Worm (Caenorhabditis elegans) whole organism, midembryonic: ENCODE measurements around the gene C25H3.10.

Experiments used
- flt-1 ChIP-seq: fragments of 200-800 bp; sonication (Bioruptor generic); IDR thresholded peaks from 2 replicates; pipeline ENCODE4 v1.3.6; 2022; ENCODE audit warnings: missing genetic modification characterization, missing compliant biosample characterization
- ref-1 ChIP-seq: fragments of 200-800 bp; sonication (Bioruptor generic); conservative IDR thresholded peaks from 2 replicates; pipeline ENCODE4 v1.3.6; 2022; ENCODE audit warnings: missing genetic modification reagents, missing genetic modification characterization, missing compliant biosample characterization

DNA sequence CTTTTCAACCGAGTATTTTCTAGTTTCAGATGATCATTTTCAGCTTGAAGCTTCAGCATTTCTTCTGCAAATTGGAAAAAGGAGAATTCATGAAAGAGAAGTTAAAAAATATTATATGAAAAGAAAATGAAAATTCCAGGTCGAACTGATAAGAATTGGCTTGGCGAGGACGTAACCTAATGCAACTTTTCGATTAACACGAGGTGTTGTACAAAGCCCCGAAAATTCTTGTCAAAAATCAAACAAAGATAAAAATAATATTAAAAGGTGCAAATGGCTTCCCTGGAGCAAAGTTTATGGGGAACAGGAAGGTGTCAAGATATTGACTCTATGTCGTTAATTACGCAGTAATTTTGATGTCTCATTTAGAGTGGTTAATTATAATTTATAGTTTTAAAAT is 45.6 kb upstream of the C25H3.10 start:
- TF ChIP-seq ref-1 (GFP tag; lab: Robert Waterston, UW) = no peak
- TF ChIP-seq flt-1 (GFP tag; lab: Robert Waterston, UW) = no peak
